Fruit fly (Drosophila melanogaster): ENCODE data around the gene CG43291.

DNA sequence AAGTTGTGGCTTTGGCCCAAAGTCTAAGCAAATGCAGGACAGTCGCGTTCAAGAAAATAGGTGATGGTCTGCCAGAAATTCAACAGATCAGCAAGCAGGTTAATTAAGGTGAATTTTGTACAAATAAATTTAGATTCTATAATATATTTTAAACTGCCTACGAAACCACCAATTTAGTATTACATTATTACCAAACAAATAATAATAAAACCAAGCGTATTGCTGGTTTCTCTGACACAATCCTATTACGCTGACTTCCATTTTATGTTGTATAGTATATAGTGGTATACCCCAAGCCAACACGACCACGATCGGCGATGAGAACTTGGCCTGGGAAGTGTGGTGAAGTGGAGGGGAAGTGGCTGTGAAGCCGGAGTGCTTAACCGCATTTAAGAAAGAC lies 47.0 kb upstream of the CG43291 start:
- peak; percentile 76 for TF ChIP-seq gl (tag; optimal IDR thresholded peaks at IDR 0.05)
- TF ChIP-seq CG10348 (GFP tag; IDR thresholded peaks at IDR 0.05) = 0 out of 2 replicates have a peak, but pooled peaks have one; percentile 9
- peak; percentile 61 for TF ChIP-seq fd96Ca (GFP tag; IDR thresholded peaks at IDR 0.05)
- TF ChIP-seq CG13204 (GFP tag; optimal IDR thresholded peaks at IDR 0.05) = peak; percentile 79
- TF ChIP-seq CG34367 (tag; optimal IDR thresholded peaks at IDR 0.05) = peak; percentile 82
- peak; percentile 78 for TF ChIP-seq Pif1B (GFP tag; optimal IDR thresholded peaks at IDR 0.05)
- peak; percentile 84 for TF ChIP-seq CG15710 (tag; optimal IDR thresholded peaks at IDR 0.05)
